Worm (Caenorhabditis elegans): ENCODE results near the gene klp-11.

Gene klp-11

ce11 chrIV:8761896-8762295 is at the start of gene klp-11, which contains the start of gene F20C5.11:
klp-11 (minus strand) TSS chrIV:8762066.
F20C5.11 (minus strand) TSS chrIV:8761996.
- TF ChIP-seq pax-3 (tag; optimal IDR thresholded peaks at IDR 0.05): no peak
- no peak for TF ChIP-seq blmp-1 (tag; optimal IDR thresholded peaks at IDR 0.05)
- no peak for TF ChIP-seq Y116A8C.19 (tag; optimal IDR thresholded peaks at IDR 0.05; ENCODE audit: borderline replicate concordance)
- no peak for TF ChIP-seq grh-1 (GFP tag; IDR thresholded peaks at IDR 0.05)
- no peak for TF ChIP-seq fkh-8 (tag; optimal IDR thresholded peaks at IDR 0.05)

DNA sequence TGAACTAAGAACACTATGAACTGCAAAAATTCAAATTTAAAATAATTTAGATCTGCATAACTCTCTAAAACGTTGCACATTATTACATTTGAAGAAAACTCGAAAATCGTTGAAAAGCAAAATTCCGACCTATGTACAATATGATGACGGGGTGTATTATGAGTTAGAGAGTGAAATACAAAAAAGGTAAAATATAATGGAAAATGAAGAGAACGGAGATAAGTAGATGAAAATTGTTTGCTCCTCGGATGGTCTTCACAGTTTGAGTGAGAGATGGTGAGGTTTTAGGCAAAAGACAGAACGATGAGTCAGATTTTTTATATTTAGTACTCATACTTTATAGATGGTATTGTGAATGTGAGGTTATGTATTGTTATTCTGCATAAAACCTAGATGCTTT is 45.5 kb upstream of the klp-11 start:
- TF ChIP-seq nhr-77 (tag; optimal IDR thresholded peaks at IDR 0.05): peak; percentile 4
- TF ChIP-seq zag-1 (tag; optimal IDR thresholded peaks at IDR 0.05): no peak

ce11 chrIV:8798255-8798654 is 36.4 kb upstream of the klp-11 start, which contains the start of gene clec-182:
clec-182 (minus strand) TSS chrIV:8798355.
- TF ChIP-seq sptf-1 (tag; optimal IDR thresholded peaks at IDR 0.05) (no peak), tlp-1 (tag; optimal IDR thresholded peaks at IDR 0.05) (no peak), nhr-84 (tag; optimal IDR thresholded peaks at IDR 0.05) (no peak), elt-3 (tag; optimal IDR thresholded peaks at IDR 0.05) (no peak), nhr-47 (tag; optimal IDR thresholded peaks at IDR 0.05) (no peak), ceh-88 (GFP tag; IDR thresholded peaks at IDR 0.05) (no peak), pag-3 (tag; optimal IDR thresholded peaks at IDR 0.05; ENCODE audit: borderline replicate concordance, insufficient read depth) (no peak), ceh-90 (tag; optimal IDR thresholded peaks at IDR 0.05) (no peak)

- TF ChIP-seq fkh-10 (GFP tag; optimal IDR thresholded peaks at IDR 0.05): peak; percentile 39
- no peak for TF ChIP-seq mef-2 (tag; optimal IDR thresholded peaks at IDR 0.05)
- TF ChIP-seq dpl-1 (GFP tag; optimal IDR thresholded peaks at IDR 0.05): no peak
- no peak for TF ChIP-seq nhr-28 (tag; optimal IDR thresholded peaks at IDR 0.05)
- TF ChIP-seq ceh-82 (tag; optimal IDR thresholded peaks at IDR 0.05): peak in 1 of 3 experiments; percentile 9
- peak; percentile 62 for TF ChIP-seq lin-14 (GFP tag; optimal IDR thresholded peaks at IDR 0.05)
These were observed 34.4 kb upstream of the klp-11 start for ce11 chrIV:8796246-8796645.

- TF ChIP-seq rnt-1 (tag; optimal IDR thresholded peaks at IDR 0.05) (peak; percentile 8), elt-2 (tag; optimal IDR thresholded peaks at IDR 0.05) (peak; percentile 16), irx-1 (tag; optimal IDR thresholded peaks at IDR 0.05) (no peak), Y116A8C.19 (tag; optimal IDR thresholded peaks at IDR 0.05; ENCODE audit: borderline replicate concordance) (no peak), hlh-17 (GFP tag; optimal IDR thresholded peaks at IDR 0.05; ENCODE audit: borderline replicate concordance) (no peak), nhr-84 (tag; optimal IDR thresholded peaks at IDR 0.05) (no peak), snu-23 (GFP tag; optimal IDR thresholded peaks at IDR 0.05) (peak; percentile 59), unc-130 (tag; optimal IDR thresholded peaks at IDR 0.05) (no peak), pqm-1 (tag; optimal IDR thresholded peaks at IDR 0.05) (no peak), lir-3 (tag; optimal IDR thresholded peaks at IDR 0.05; ENCODE audit: poor library complexity) (no peak), tbx-2 (tag; optimal IDR thresholded peaks at IDR 0.05) (peak; percentile 59), fkh-10 (GFP tag; optimal IDR thresholded peaks at IDR 0.05) (peak; percentile 72), alr-1 (tag; optimal IDR thresholded peaks at IDR 0.05; ENCODE audit: borderline replicate concordance) (no peak), nhr-19 (GFP tag; conservative IDR thresholded peaks at IDR 0.05) (peak; percentile 28), nhr-11 (tag; optimal IDR thresholded peaks at IDR 0.05) (no peak), nhr-77 (tag; optimal IDR thresholded peaks at IDR 0.05) (no peak), grh-1 (GFP tag; IDR thresholded peaks at IDR 0.05) (no peak), ceh-90 (tag; optimal IDR thresholded peaks at IDR 0.05) (no peak), ceh-63 (GFP tag; optimal IDR thresholded peaks at IDR 0.05) (no peak), nhr-28 (tag; optimal IDR thresholded peaks at IDR 0.05) (no peak), mab-9 (GFP tag; IDR thresholded peaks at IDR 0.05) (no peak), nhr-76 (tag; optimal IDR thresholded peaks at IDR 0.05) (no peak), zag-1 (tag; optimal IDR thresholded peaks at IDR 0.05) (no peak), ceh-88 (GFP tag; IDR thresholded peaks at IDR 0.05) (no peak), vab-15 (tag; optimal IDR thresholded peaks at IDR 0.05) (no peak), fos-1 (tag; optimal IDR thresholded peaks at IDR 0.05) (no peak), pag-3 (tag; optimal IDR thresholded peaks at IDR 0.05; ENCODE audit: borderline replicate concordance, insufficient read depth) (no peak), swsn-7 (tag; optimal IDR thresholded peaks at IDR 0.05) (peak; percentile 24), unc-30 (tag; optimal IDR thresholded peaks at IDR 0.05) (no peak), sptf-1 (tag; optimal IDR thresholded peaks at IDR 0.05) (no peak), elt-3 (tag; optimal IDR thresholded peaks at IDR 0.05) (peak in 2 of 6 experiments; percentile 10 to 53), sup-37 (GFP tag; optimal IDR thresholded peaks at IDR 0.05) (no peak)
These were observed 33.2 kb upstream of the klp-11 start for ce11 chrIV:8794895-8795665.
